Worm (Caenorhabditis elegans): ENCODE results near the gene W09D6.1.

The W09D6.1 gene

ce11 chrIII:11069265-11069664 is 612 bp downstream of the W09D6.1 start:
- TF ChIP-seq ztf-25 (GFP tag; IDR thresholded peaks at IDR 0.05) (no peak), atf-7 (tag; optimal IDR thresholded peaks at IDR 0.05) (no peak), snpc-3.4 (tag; optimal IDR thresholded peaks at IDR 0.05) (no peak), F23B12.7 (tag; optimal IDR thresholded peaks at IDR 0.05; ENCODE audit: insufficient read depth) (no peak), ccch-3 (GFP tag; optimal IDR thresholded peaks at IDR 0.05) (no peak), attf-6 (GFP tag; IDR thresholded peaks at IDR 0.05) (no peak), nhr-90 (tag; optimal IDR thresholded peaks at IDR 0.05) (no peak), zfh-2 (GFP tag; conservative IDR thresholded peaks at IDR 0.05) (no peak), T07F8.4 (tag; optimal IDR thresholded peaks at IDR 0.05) (no peak), F22D6.2 (tag; optimal IDR thresholded peaks at IDR 0.05) (no peak)

- TF ChIP-seq ccch-3 (GFP tag; optimal IDR thresholded peaks at IDR 0.05) (no peak), madf-3 (GFP tag; IDR thresholded peaks at IDR 0.05) (no peak), ama-1 (optimal IDR thresholded peaks at IDR 0.05) (no peak), ama-1 (GFP tag; optimal IDR thresholded peaks at IDR 0.05) (no peak), dpl-1 (GFP tag; optimal IDR thresholded peaks at IDR 0.05) (no peak), attf-5 (GFP tag; optimal IDR thresholded peaks at IDR 0.05) (no peak), unc-62 (GFP tag; optimal IDR thresholded peaks at IDR 0.05) (no peak), unc-130 (GFP tag; optimal IDR thresholded peaks at IDR 0.05) (no peak)
Measured at ce11 chrIII:11070210-11070609, 1.6 kb downstream of the W09D6.1 start.

ce11 chrIII:11074214-11074613 is 5.6 kb downstream of the W09D6.1 start, which contains the start of gene str-261:
Gene str-261, plus strand, starts transcription at chrIII:11074514.
- TF ChIP-seq nfya-2 (GFP tag; IDR thresholded peaks at IDR 0.05) = no peak
- TF ChIP-seq nhr-90 (tag; optimal IDR thresholded peaks at IDR 0.05) = no peak
- no peak for TF ChIP-seq D2030.7 (GFP tag; IDR thresholded peaks at IDR 0.05)
- TF ChIP-seq fkh-3 (tag; optimal IDR thresholded peaks at IDR 0.05) = no peak
- no peak for TF ChIP-seq T07F8.4 (tag; optimal IDR thresholded peaks at IDR 0.05)
- TF ChIP-seq snpc-1.1 (tag; optimal IDR thresholded peaks at IDR 0.05; ENCODE audit: insufficient read depth) = no peak
- no peak for TF ChIP-seq pha-4 (tag; optimal IDR thresholded peaks at IDR 0.05)
- no peak for TF ChIP-seq F57A8.1 (GFP tag; optimal IDR thresholded peaks at IDR 0.05)
- no peak for TF ChIP-seq cebp-1 (GFP tag; IDR thresholded peaks at IDR 0.05)
- TF ChIP-seq cebp-1 (tag; optimal IDR thresholded peaks at IDR 0.05) = no peak

- TF ChIP-seq F57A8.1 (GFP tag; optimal IDR thresholded peaks at IDR 0.05) (no peak), bed-1 (GFP tag; IDR thresholded peaks at IDR 0.05) (no peak), hmg-20 (GFP tag; IDR thresholded peaks at IDR 0.05) (no peak), lin-40 (tag; optimal IDR thresholded peaks at IDR 0.05) (no peak), F22D6.2 (tag; optimal IDR thresholded peaks at IDR 0.05) (no peak), lsy-27 (tag; optimal IDR thresholded peaks at IDR 0.05; ENCODE audit: borderline replicate concordance, insufficient read depth) (no peak), F57C9.4 (tag; optimal IDR thresholded peaks at IDR 0.05) (no peak), chd-7 (tag; optimal IDR thresholded peaks at IDR 0.05) (no peak), snpc-1.1 (tag; optimal IDR thresholded peaks at IDR 0.05; ENCODE audit: insufficient read depth) (no peak), unc-130 (GFP tag; optimal IDR thresholded peaks at IDR 0.05) (no peak)
Measured at ce11 chrIII:11076743-11077142, 8.1 kb downstream of the W09D6.1 start.

ce11 chrIII:11077404-11077803 is 8.8 kb downstream of the W09D6.1 start, which contains the start of gene str-246:
Gene str-246, plus strand, starts transcription at chrIII:11077704.
- TF ChIP-seq ccch-3 (GFP tag; optimal IDR thresholded peaks at IDR 0.05) (no peak), madf-10 (tag; optimal IDR thresholded peaks at IDR 0.05) (no peak), unc-130 (GFP tag; optimal IDR thresholded peaks at IDR 0.05) (no peak), lir-1 (GFP tag; conservative IDR thresholded peaks at IDR 0.05) (no peak), nhr-179 (tag; optimal IDR thresholded peaks at IDR 0.05) (no peak), F57C9.4 (tag; optimal IDR thresholded peaks at IDR 0.05) (no peak), him-1 (tag; optimal IDR thresholded peaks at IDR 0.05) (no peak), nhr-80 (tag; optimal IDR thresholded peaks at IDR 0.05) (no peak), rec-8 (tag; optimal IDR thresholded peaks at IDR 0.05) (no peak), bed-2 (GFP tag; IDR thresholded peaks at IDR 0.05) (no peak), hsf-1 (GFP tag; IDR thresholded peaks at IDR 0.05) (no peak), egl-18 (GFP tag; IDR thresholded peaks at IDR 0.05) (no peak), dpl-1 (GFP tag; optimal IDR thresholded peaks at IDR 0.05) (no peak), nhr-27 (tag; optimal IDR thresholded peaks at IDR 0.05) (no peak), Y67H2A.10 (GFP tag; conservative IDR thresholded peaks at IDR 0.05) (no peak)
